Worm (Caenorhabditis elegans): ENCODE measurements around the gene C16D2.3.

- TF ChIP-seq ztf-4 (tag; optimal IDR thresholded peaks at IDR 0.05) (no peak), nhr-25 (tag; optimal IDR thresholded peaks at IDR 0.05) (no peak), ama-1 (optimal IDR thresholded peaks at IDR 0.05) (no peak), nhr-11 (tag; optimal IDR thresholded peaks at IDR 0.05) (no peak), fos-1 (tag; optimal IDR thresholded peaks at IDR 0.05) (no peak), egl-27 (tag; optimal IDR thresholded peaks at IDR 0.05) (no peak), unc-62 (GFP tag; optimal IDR thresholded peaks at IDR 0.05) (no peak), nhr-23 (tag; optimal IDR thresholded peaks at IDR 0.05) (no peak), ceh-9 (tag; optimal IDR thresholded peaks at IDR 0.05) (no peak), fkh-10 (GFP tag; optimal IDR thresholded peaks at IDR 0.05) (no peak), daf-12 (tag; optimal IDR thresholded peaks at IDR 0.05) (no peak), nhr-43 (tag; optimal IDR thresholded peaks at IDR 0.05; ENCODE audit: poor library complexity, severe bottlenecking) (no peak), skn-1 (tag; optimal IDR thresholded peaks at IDR 0.05) (no peak)
These were observed 6.5 kb upstream of the C16D2.3 start, which contains the start of gene C16D2.1 for ce11 chrII:9131363-9131762.
